Worm (Caenorhabditis elegans) whole organism, L4 larva: ENCODE measurements around the gene T07C12.10.

Experiments
- D1046.2 ChIP-seq: fragments of 200-800 bp; sonication (Bioruptor generic); IDR thresholded peaks from 2 replicates; pipeline ENCODE4 v1.3.6; 2022; ENCODE audit warnings: missing genetic modification characterization, missing compliant biosample characterization
- F26F4.8 ChIP-seq: fragments of 200-800 bp; sonication (Bioruptor generic); conservative IDR thresholded peaks from 2 replicates; pipeline ENCODE4 v1.3.6; 2022; ENCODE audit warnings: missing genetic modification characterization, missing compliant biosample characterization
- F37D6.2 ChIP-seq: sonication (generic microtip); optimal IDR thresholded peaks from 2 replicates; lab custom pipeline; 2016; ENCODE audit warnings: mild to moderate bottlenecking, missing genetic modification characterization, missing compliant biosample characterization
- F44E2.7 ChIP-seq: fragments of 200-800 bp; sonication (Bioruptor generic); IDR thresholded peaks from 2 replicates; pipeline ENCODE4 v2.1.2; 2022; ENCODE audit warnings: missing genetic modification characterization, missing compliant biosample characterization
- T26A8.4 ChIP-seq: fragments of 200-800 bp; sonication (Bioruptor generic); IDR thresholded peaks from 2 replicates; pipeline ENCODE4 v1.3.6; 2022; ENCODE audit warnings: missing genetic modification characterization, missing compliant biosample characterization
- Y5F2A.4 ChIP-seq: fragments of 200-800 bp; sonication (Bioruptor generic); optimal IDR thresholded peaks from 2 replicates; lab custom pipeline; 2018; ENCODE audit warnings: mild to moderate bottlenecking, missing genetic modification characterization, missing compliant biosample characterization
- Y75B8A.6 ChIP-seq: fragments of 200-800 bp; sonication (Bioruptor generic); IDR thresholded peaks from 2 replicates; pipeline ENCODE4 v1.3.6; 2022; ENCODE audit warnings: missing genetic modification reagents, missing genetic modification characterization, missing compliant biosample characterization
- ZK337.2 ChIP-seq: fragments of 200-800 bp; sonication (Bioruptor generic); IDR thresholded peaks from 2 replicates; pipeline ENCODE4 v1.3.6; 2022; ENCODE audit warnings: missing genetic modification reagents, missing genetic modification characterization, missing compliant biosample characterization
- aha-1 ChIP-seq: fragments of 150-350 bp; peaks from one replicate; lab custom pipeline; 2014; ENCODE audit warnings: missing biosample characterization, missing genetic modification characterization
- aly-2 ChIP-seq: sonication (generic microtip); optimal IDR thresholded peaks from 2 replicates; lab custom pipeline; 2018; ENCODE audit warnings: missing biosample characterization, missing genetic modification characterization
- arid-1 ChIP-seq: fragments of 200-800 bp; sonication (Bioruptor generic); conservative IDR thresholded peaks from 2 replicates; pipeline ENCODE4 v1.3.6; 2022; ENCODE audit warnings: missing genetic modification reagents, missing genetic modification characterization, missing compliant biosample characterization
- ceh-20 ChIP-seq: fragments of 200-800 bp; sonication (Bioruptor generic); IDR thresholded peaks from 2 replicates; pipeline ENCODE4 v1.3.6; 2022; ENCODE audit warnings: missing genetic modification reagents, missing genetic modification characterization, missing compliant biosample characterization
- ceh-62 ChIP-seq: sonication (generic microtip); optimal IDR thresholded peaks from 2 replicates; lab custom pipeline; 2017; ENCODE audit warnings: missing biosample characterization, missing genetic modification characterization
- ces-1 ChIP-seq: fragments of 150-350 bp; sonication (generic microtip); optimal IDR thresholded peaks from 4 replicates; lab custom pipeline; 2014; ENCODE audit warnings: missing biosample characterization, missing genetic modification reagents, missing genetic modification characterization
- cey-2 ChIP-seq: sonication (generic microtip); optimal IDR thresholded peaks from 3 replicates; lab custom pipeline; 2017; ENCODE audit warnings: missing genetic modification characterization, mild to moderate bottlenecking, missing compliant biosample characterization, antibody characterized with exemption, borderline replicate concordance; ENCODE audit not compliant: insufficient read depth
- ctbp-1 ChIP-seq: fragments of 200-800 bp; sonication (Bioruptor generic); IDR thresholded peaks from 2 replicates; pipeline ENCODE4 v1.3.6; 2022; ENCODE audit warnings: missing genetic modification reagents, missing genetic modification characterization, missing compliant biosample characterization
- dmd-8 ChIP-seq: fragments of 200-800 bp; sonication (Bioruptor generic); IDR thresholded peaks from 2 replicates; pipeline ENCODE4 v1.3.6; 2022; ENCODE audit warnings: missing genetic modification characterization, missing compliant biosample characterization
- dpl-1 ChIP-seq: fragments of 150-350 bp; optimal IDR thresholded peaks from 2 replicates; lab custom pipeline; 2014; ENCODE audit warnings: missing biosample characterization, missing genetic modification reagents, missing genetic modification characterization
- egl-27 ChIP-seq: sonication (generic microtip); optimal IDR thresholded peaks from 3 replicates; lab custom pipeline; 2017; ENCODE audit warnings: missing biosample characterization, missing genetic modification reagents, missing genetic modification characterization
- fkh-10 ChIP-seq: fragments of 150-350 bp; optimal IDR thresholded peaks from 2 replicates; lab custom pipeline; 2014; ENCODE audit warnings: missing biosample characterization, missing genetic modification reagents, missing genetic modification characterization
- fos-1 ChIP-seq: fragments of 150-350 bp; optimal IDR thresholded peaks from 2 replicates; lab custom pipeline; 2014; ENCODE audit warnings: missing biosample characterization, missing genetic modification characterization
- hif-1 ChIP-seq, 2 experiments: sonication (generic microtip); optimal IDR thresholded peaks; 2 replicates each; lab custom pipeline; 2016 to 2017; ENCODE audit warnings: missing compliant biosample characterization in 2 of 2, missing genetic modification characterization in 2 of 2, missing genetic modification reagents in 2 of 2, missing genotype in 2 of 2, mild to moderate bottlenecking in 1 of 2
- lin-1 ChIP-seq: fragments of 200-800 bp; sonication (Bioruptor generic); IDR thresholded peaks from 2 replicates; pipeline ENCODE4 v1.3.6; 2022; ENCODE audit warnings: missing genetic modification reagents, missing genetic modification characterization, missing compliant biosample characterization
- lin-13 ChIP-seq: fragments of 150-350 bp; optimal IDR thresholded peaks from 2 replicates; lab custom pipeline; 2014; ENCODE audit warnings: missing biosample characterization, missing genetic modification reagents, missing genetic modification characterization
- lin-29 ChIP-seq: fragments of 200-800 bp; sonication (Bioruptor generic); IDR thresholded peaks from 2 replicates; pipeline ENCODE4 v1.3.6; 2022; ENCODE audit warnings: missing genetic modification reagents, missing genetic modification characterization, missing compliant biosample characterization
- lin-39 ChIP-seq: fragments of 150-350 bp; optimal IDR thresholded peaks from 2 replicates; lab custom pipeline; 2014; ENCODE audit warnings: missing biosample characterization, missing genetic modification reagents, missing genetic modification characterization
- lir-3 ChIP-seq: sonication (generic microtip); optimal IDR thresholded peaks from 2 replicates; lab custom pipeline; 2016; ENCODE audit warnings: mild to moderate bottlenecking, missing genetic modification characterization, missing compliant biosample characterization
- lsy-2 ChIP-seq, 2 experiments: fragments of 150-350 bp in 1 of 2; sonication (generic microtip) in 1 of 2; optimal IDR thresholded peaks; 2 replicates each; lab custom pipeline; 2014 to 2017; ENCODE audit warnings: missing biosample characterization in 2 of 2, missing genetic modification characterization in 2 of 2
- madf-5 ChIP-seq, 2 experiments: fragments of 200-800 bp; sonication (Bioruptor generic); IDR thresholded peaks; 2 replicates each; pipeline ENCODE4 v1.3.6; 2022; ENCODE audit warnings: missing compliant biosample characterization in 2 of 2, missing genetic modification characterization in 2 of 2
- madf-9 ChIP-seq: fragments of 200-800 bp; sonication (Bioruptor generic); conservative IDR thresholded peaks from 2 replicates; pipeline ENCODE4 v1.3.6; 2022; ENCODE audit warnings: missing genetic modification reagents, missing genetic modification characterization, missing compliant biosample characterization
- mdt-29 ChIP-seq: fragments of 200-800 bp; sonication (Bioruptor generic); IDR thresholded peaks from 2 replicates; pipeline ENCODE4 v1.3.6; 2022; ENCODE audit warnings: missing genetic modification reagents, missing genetic modification characterization, missing compliant biosample characterization
- mep-1 ChIP-seq: fragments of 150-350 bp; sonication (generic microtip); optimal IDR thresholded peaks from 3 replicates; lab custom pipeline; 2014; ENCODE audit warnings: missing biosample characterization, missing genetic modification characterization
- nhr-102 ChIP-seq: sonication (generic microtip); optimal IDR thresholded peaks from 2 replicates; lab custom pipeline; 2016; ENCODE audit warnings: mild to moderate bottlenecking, missing genetic modification characterization, moderate library complexity, missing compliant biosample characterization
- nhr-111 ChIP-seq: fragments of 200-800 bp; sonication (Bioruptor generic); optimal IDR thresholded peaks from 2 replicates; lab custom pipeline; 2018; ENCODE audit warnings: mild to moderate bottlenecking, missing genetic modification characterization, missing compliant biosample characterization
- nhr-237 ChIP-seq: sonication (generic microtip); optimal IDR thresholded peaks from 2 replicates; lab custom pipeline; 2017; ENCODE audit warnings: missing biosample characterization, missing genetic modification characterization
- nhr-25 ChIP-seq: sonication (generic microtip); optimal IDR thresholded peaks from 2 replicates; lab custom pipeline; 2017; ENCODE audit warnings: missing genetic modification characterization, mild to moderate bottlenecking, missing compliant biosample characterization, antibody characterized with exemption, moderate library complexity, borderline replicate concordance; ENCODE audit not compliant: insufficient read depth
- nhr-41 ChIP-seq: fragments of 200-800 bp; sonication (Bioruptor generic); IDR thresholded peaks from 2 replicates; pipeline ENCODE4 v1.3.6; 2022; ENCODE audit warnings: missing genetic modification reagents, missing genetic modification characterization, missing compliant biosample characterization
- nhr-77 ChIP-seq: fragments of 150-350 bp; optimal IDR thresholded peaks from 2 replicates; lab custom pipeline; 2014; ENCODE audit warnings: missing biosample characterization, missing genetic modification characterization
- pha-4 ChIP-seq, 2 experiments: fragments of 150-350 bp in 1 of 2; fragments of 200-800 bp in 1 of 2; sonication (Bioruptor generic) in 1 of 2; IDR thresholded peaks in 1 of 2; optimal IDR thresholded peaks in 1 of 2; 2 replicates each; pipeline versions ENCODE4 v1.3.6 to Lab custom; 2014 to 2022; ENCODE audit warnings: missing genetic modification characterization in 2 of 2, missing genetic modification reagents in 2 of 2, missing biosample characterization in 1 of 2, missing compliant biosample characterization in 1 of 2
- rbr-2 ChIP-seq: sonication (generic microtip); optimal IDR thresholded peaks from 2 replicates; lab custom pipeline; 2016; ENCODE audit warnings: missing genotype, missing genetic modification characterization, missing compliant biosample characterization
- saeg-2 ChIP-seq: fragments of 200-800 bp; sonication (Bioruptor generic); IDR thresholded peaks from 2 replicates; pipeline ENCODE4 v1.3.6; 2022; ENCODE audit warnings: missing genetic modification reagents, missing genetic modification characterization, missing compliant biosample characterization
- snpc-1.2 ChIP-seq: fragments of 200-800 bp; sonication (Bioruptor generic); IDR thresholded peaks from 2 replicates; pipeline ENCODE4 v1.3.6; 2022; ENCODE audit warnings: missing genetic modification reagents, missing genetic modification characterization, missing compliant biosample characterization
- tag-97 ChIP-seq: fragments of 200-800 bp; sonication (Bioruptor generic); IDR thresholded peaks from 2 replicates; pipeline ENCODE4 v1.3.6; 2022; ENCODE audit warnings: missing genetic modification characterization, missing compliant biosample characterization
- tra-1 ChIP-seq: fragments of 200-800 bp; sonication (Bioruptor generic); IDR thresholded peaks from 2 replicates; pipeline ENCODE4 v1.3.6; 2022; ENCODE audit warnings: missing genetic modification reagents, missing genetic modification characterization, missing compliant biosample characterization
- unc-39 ChIP-seq: sonication (generic microtip); optimal IDR thresholded peaks from 2 replicates; lab custom pipeline; 2017; ENCODE audit warnings: missing biosample characterization, missing genetic modification characterization
- vab-7 ChIP-seq: fragments of 200-800 bp; sonication (Bioruptor generic); IDR thresholded peaks from 2 replicates; pipeline ENCODE4 v1.3.6; 2022; ENCODE audit warnings: missing genetic modification reagents, missing genetic modification characterization, missing compliant biosample characterization
- zag-1 ChIP-seq: fragments of 150-350 bp; optimal IDR thresholded peaks from 2 replicates; lab custom pipeline; 2014; ENCODE audit warnings: missing biosample characterization, missing genetic modification characterization
- zfp-2 ChIP-seq: sonication (generic microtip); optimal IDR thresholded peaks from 2 replicates; lab custom pipeline; 2016; ENCODE audit warnings: mild to moderate bottlenecking, missing genetic modification characterization, missing compliant biosample characterization
- zfp-3 ChIP-seq: fragments of 200-800 bp; sonication (Bioruptor generic); conservative IDR thresholded peaks from 2 replicates; pipeline ENCODE4 v1.3.6; 2022; ENCODE audit warnings: missing genetic modification reagents, missing genetic modification characterization, missing compliant biosample characterization
- zip-2 ChIP-seq: fragments of 150-350 bp; optimal IDR thresholded peaks from 2 replicates; lab custom pipeline; 2014; ENCODE audit warnings: missing biosample characterization, missing genetic modification characterization

T07C12.10 gene

ce11 chrV:9970119-9970518 is 9.8 kb upstream of the T07C12.10 start:
- TF ChIP-seq nhr-111 (GFP tag; lab: Kevin White, UChicago), result peak; percentile 94
- TF ChIP-seq zfp-2 (tag; lab: Kevin White, UChicago), result peak; percentile 47
- peak; percentile 89 to 97 for TF ChIP-seq madf-5 (GFP tag; IDR thresholded peaks at IDR 0.05; lab: Robert Waterston, UW)
- TF ChIP-seq zip-2 (tag; lab: Kevin White, UChicago), result peak; percentile 57
- peak; percentile 76 for TF ChIP-seq mep-1 (tag; lab: Kevin White, UChicago)
- peak; percentile 98 for TF ChIP-seq vab-7 (GFP tag; lab: Robert Waterston, UW)
- TF ChIP-seq lin-29 (GFP tag; lab: Robert Waterston, UW), result peak; percentile 57; the same call in 1 of the 2 replicates
- TF ChIP-seq aly-2, result no peak
- peak; percentile 75 for TF ChIP-seq nhr-102
- peak; percentile 74; the same call in 1 of the 2 replicates for TF ChIP-seq mdt-29 (GFP tag; lab: Robert Waterston, UW)
- TF ChIP-seq rbr-2 (tag; lab: Kevin White, UChicago), result peak; percentile 82
- peak; percentile 42 to 62 for TF ChIP-seq hif-1 (tag; optimal IDR thresholded peaks at IDR 0.05; lab: Kevin White, UChicago)
- no peak for TF ChIP-seq cey-2 (tag; lab: Kevin White, UChicago)
- peak; percentile 93 for TF ChIP-seq snpc-1.2 (GFP tag; lab: Robert Waterston, UW)
- TF ChIP-seq ZK337.2 (GFP tag; lab: Robert Waterston, UW), result peak; percentile 59; the same call in 1 of the 2 replicates
- TF ChIP-seq zag-1 (tag; lab: Kevin White, UChicago), result no peak
- TF ChIP-seq T26A8.4 (GFP tag; lab: Robert Waterston, UW), result peak; percentile 92
- no peak for TF ChIP-seq unc-39 (tag; lab: Kevin White, UChicago)
- peak; percentile 94 for TF ChIP-seq lin-1 (GFP tag; lab: Robert Waterston, UW)
- peak; percentile 79 for TF ChIP-seq zfp-3
- TF ChIP-seq F44E2.7, result peak; percentile 98
- TF ChIP-seq saeg-2 (GFP tag; lab: Robert Waterston, UW), result peak; percentile 65; the same call in 1 of the 2 replicates
- peak; percentile 22 for TF ChIP-seq nhr-77
- TF ChIP-seq Y5F2A.4, result peak; percentile 92
- no peak for TF ChIP-seq nhr-237 (tag; lab: Kevin White, UChicago)
- TF ChIP-seq tra-1 (GFP tag; lab: Robert Waterston, UW), result peak; percentile 91
- TF ChIP-seq nhr-41, result peak; percentile 98
- TF ChIP-seq ces-1 (GFP tag; lab: Kevin White, UChicago), result peak; percentile 39
- TF ChIP-seq lsy-2 (tag; optimal IDR thresholded peaks at IDR 0.05; lab: Kevin White, UChicago), result peak in 1 of 2 experiments; percentile 58
- peak; percentile 95 for TF ChIP-seq aha-1 (tag; lab: Kevin White, UChicago)
- peak; percentile 83 for TF ChIP-seq lir-3 (tag; lab: Kevin White, UChicago)
- TF ChIP-seq ceh-62, result no peak
- TF ChIP-seq dmd-8 (GFP tag; lab: Robert Waterston, UW), result peak; percentile 96
- no peak for TF ChIP-seq fkh-10 (GFP tag; lab: Kevin White, UChicago)
- TF ChIP-seq arid-1 (GFP tag; lab: Robert Waterston, UW), result peak; percentile 92
- TF ChIP-seq lin-13 (GFP tag; lab: Kevin White, UChicago), result peak; percentile 60
- no peak for TF ChIP-seq fos-1 (tag; lab: Kevin White, UChicago)
- TF ChIP-seq lin-39 (tag; lab: Kevin White, UChicago), result no peak
- 0 out of 2 replicates have a peak, but pooled peaks have one; percentile 41 for TF ChIP-seq tag-97
- peak; percentile 87; the same call in 1 of the 2 replicates for TF ChIP-seq Y75B8A.6
- TF ChIP-seq madf-9 (GFP tag; lab: Robert Waterston, UW), result peak; percentile 83
- TF ChIP-seq ceh-20 (GFP tag; lab: Robert Waterston, UW), result peak; percentile 83
- peak; percentile 79 for TF ChIP-seq F37D6.2
- peak; percentile 86 for TF ChIP-seq ctbp-1
- TF ChIP-seq pha-4 (GFP tag; IDR thresholded peaks at IDR 0.05; lab: Robert Waterston, UW), result peak; percentile 96
- TF ChIP-seq pha-4 (tag; optimal IDR thresholded peaks at IDR 0.05; lab: Kevin White, UChicago), result no peak
- TF ChIP-seq F26F4.8, result peak; percentile 99
- peak; percentile 27 for TF ChIP-seq dpl-1 (GFP tag; lab: Kevin White, UChicago)
- no peak for TF ChIP-seq egl-27 (tag; lab: Kevin White, UChicago)
- no peak for TF ChIP-seq nhr-25 (tag; lab: Kevin White, UChicago)
- peak; percentile 90 for TF ChIP-seq D1046.2 (GFP tag; lab: Robert Waterston, UW)
